Worm (Caenorhabditis elegans) whole organism, L3 larva: ENCODE results near the gene T06A10.106.

Source experiments
- R02D3.7 ChIP-seq: fragments of 150-350 bp; optimal IDR thresholded peaks from 2 replicates; lab custom pipeline; 2014; ENCODE audit warnings: missing biosample characterization, missing genetic modification characterization
- lin-39 ChIP-seq: fragments of 150-350 bp; optimal IDR thresholded peaks from 2 replicates; lab custom pipeline; 2018; ENCODE audit warnings: missing biosample characterization, missing genetic modification reagents, missing genetic modification characterization
- nhr-28 ChIP-seq: fragments of 150-350 bp; optimal IDR thresholded peaks from 2 replicates; lab custom pipeline; 2014; ENCODE audit warnings: missing biosample characterization, missing genetic modification characterization
- nhr-76 ChIP-seq: fragments of 150-350 bp; sonication (generic microtip); optimal IDR thresholded peaks from 5 replicates; lab custom pipeline; 2014; ENCODE audit warnings: missing biosample characterization, missing genetic modification characterization
- pha-4 ChIP-seq: fragments of 150-350 bp; optimal IDR thresholded peaks from 2 replicates; lab custom pipeline; 2014; ENCODE audit warnings: missing biosample characterization, missing genetic modification reagents, missing genetic modification characterization
- snpc-4 ChIP-seq: fragments of 150-350 bp; optimal IDR thresholded peaks from 2 replicates; lab custom pipeline; 2014; ENCODE audit warnings: missing biosample characterization, missing genetic modification characterization
- unc-62 ChIP-seq: fragments of 150-350 bp; sonication (generic microtip); optimal IDR thresholded peaks from 4 replicates; lab custom pipeline; 2014; ENCODE audit warnings: missing biosample characterization, missing genetic modification reagents, missing genetic modification characterization
- ztf-4 ChIP-seq: fragments of 150-350 bp; optimal IDR thresholded peaks from 2 replicates; lab custom pipeline; 2014; ENCODE audit warnings: missing biosample characterization, missing genetic modification characterization

ce11 chrIV:16828698-16829097, 40.1 kb downstream of the T06A10.106 start, which contains the start of gene Y116A8A.6:
- TF ChIP-seq nhr-76 (tag; lab: Kevin White, UChicago) (no peak), pha-4 (tag; lab: Kevin White, UChicago) (no peak), unc-62 (no peak), lin-39 (tag; lab: Kevin White, UChicago) (no peak), R02D3.7 (tag; lab: Kevin White, UChicago) (no peak), snpc-4 (tag; lab: Kevin White, UChicago) (no peak), nhr-28 (tag; lab: Kevin White, UChicago) (no peak), ztf-4 (tag; lab: Kevin White, UChicago) (no peak)
